Worm (Caenorhabditis elegans) whole organism, young adult: Measurements from ENCODE around the gene srd-46.

Experiments
- Y56A3A.18 ChIP-seq: fragments of 200-800 bp; sonication (Bioruptor generic); IDR thresholded peaks from 2 replicates; pipeline ENCODE4 v1.3.6; 2022; ENCODE audit warnings: missing genetic modification reagents, missing genetic modification characterization, missing compliant biosample characterization
- cebp-1 ChIP-seq, 2 experiments: fragments of 200-800 bp in 1 of 2; sonication (Bioruptor generic) in 1 of 2; sonication (generic microtip) in 1 of 2; IDR thresholded peaks in 1 of 2; optimal IDR thresholded peaks in 1 of 2; 2 replicates each; pipeline versions ENCODE4 v1.3.6 to Lab custom; 2017 to 2022; ENCODE audit warnings: missing compliant biosample characterization in 2 of 2, missing genetic modification characterization in 2 of 2, mild to moderate bottlenecking in 1 of 2, missing genetic modification reagents in 1 of 2, moderate library complexity in 1 of 2
- die-1 ChIP-seq: sonication (generic microtip); optimal IDR thresholded peaks from 2 replicates; lab custom pipeline; 2016; ENCODE audit warnings: missing genotype, mild to moderate bottlenecking, missing genetic modification characterization, missing compliant biosample characterization
- let-607 ChIP-seq, 2 experiments: fragments of 200-800 bp in 1 of 2; sonication (Bioruptor generic) in 1 of 2; sonication (generic microtip) in 1 of 2; optimal IDR thresholded peaks; 2 replicates each; lab custom pipeline; 2016 to 2018; ENCODE audit warnings: mild to moderate bottlenecking in 2 of 2, missing compliant biosample characterization in 2 of 2, missing genetic modification characterization in 2 of 2, moderate library complexity in 2 of 2, missing genotype in 1 of 2
- ztf-22 ChIP-seq: fragments of 200-800 bp; sonication (Bioruptor generic); optimal IDR thresholded peaks from 2 replicates; lab custom pipeline; 2018; ENCODE audit warnings: mild to moderate bottlenecking, missing genetic modification characterization, moderate library complexity, missing compliant biosample characterization

ce11 chrX:12375783-12376182, 43.9 kb downstream of the srd-46 start:
- TF ChIP-seq let-607 (tag; optimal IDR thresholded peaks at IDR 0.05; lab: Kevin White, UChicago) (no peak), die-1 (tag; lab: Kevin White, UChicago) (no peak), cebp-1 (GFP tag; IDR thresholded peaks at IDR 0.05; lab: Robert Waterston, UW) (no peak), cebp-1 (tag; optimal IDR thresholded peaks at IDR 0.05; lab: Kevin White, UChicago) (no peak), ztf-22 (GFP tag; lab: Kevin White, UChicago) (no peak), Y56A3A.18 (GFP tag; lab: Robert Waterston, UW) (no peak)
